5 fruit fly cellular contexts compared by ENCODE assay signal in the genomic region with DNA sequence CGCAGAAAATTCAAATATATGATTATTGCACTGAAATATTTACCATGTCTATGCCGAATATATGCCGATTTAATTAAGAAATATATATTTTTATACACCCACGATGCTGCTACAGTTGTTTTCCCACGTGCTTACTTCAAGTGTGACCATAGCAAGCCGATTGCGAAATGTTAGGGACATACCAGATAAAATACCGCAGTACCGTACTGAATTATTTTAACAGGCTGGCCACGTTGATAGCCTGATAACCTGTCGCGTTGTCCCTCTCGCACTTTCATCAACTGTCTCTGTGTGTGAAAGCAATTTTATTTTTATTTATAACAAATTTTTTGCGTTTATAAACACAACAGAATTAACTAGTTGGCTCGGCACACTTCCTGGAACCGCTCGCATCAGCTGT.
TF ChIP-seq lines count a peak whose summit lies in the region.

A gene (minus strand): TSS at position 158 of the 400 bp plus-strand sequence.
A gene (plus strand): TSS at position 251 of the 400 bp plus-strand sequence.

- peak; percentile 13 for TF ChIP-seq CTCF in whole organism, embryonic (GFP tag; optimal IDR thresholded peaks at IDR 0.05; lab: Kevin White, UChicago)

TF ChIP-seq in whole organism, adult, 20 proteins besides CTCF, POLR2A, EP300 and RAD21 (continues in another document):
- TF ChIP-seq Crg-1 (GFP tag; optimal IDR thresholded peaks at IDR 0.05; lab: Kevin White, UChicago) (no peak), cic (GFP tag; optimal IDR thresholded peaks at IDR 0.05; lab: Kevin White, UChicago) (peak; percentile 27), CG7045 (GFP tag; optimal IDR thresholded peaks at IDR 0.05; lab: Kevin White, UChicago) (no peak), CG11617 (GFP tag; optimal IDR thresholded peaks at IDR 0.05; lab: Kevin White, UChicago) (peak; percentile 6), CG7101 (tag; optimal IDR thresholded peaks at IDR 0.05; lab: Kevin White, UChicago) (peak; percentile 45), toe (GFP tag; optimal IDR thresholded peaks at IDR 0.05; lab: Kevin White, UChicago) (no peak), CG33017 (tag; optimal IDR thresholded peaks at IDR 0.05; lab: Kevin White, UChicago) (no peak), CG1620 (GFP tag; optimal IDR thresholded peaks at IDR 0.05; lab: Kevin White, UChicago) (no peak), pad (GFP tag; optimal IDR thresholded peaks at IDR 0.05; lab: Kevin White, UChicago) (peak; percentile 27), tj (GFP tag; optimal IDR thresholded peaks at IDR 0.05; lab: Kevin White, UChicago) (no peak), bab1 (GFP tag; optimal IDR thresholded peaks at IDR 0.05; lab: Kevin White, UChicago) (peak; percentile 67), Clk (GFP tag; optimal IDR thresholded peaks at IDR 0.05; lab: Kevin White, UChicago) (no peak), CG12768 (GFP tag; optimal IDR thresholded peaks at IDR 0.05; lab: Kevin White, UChicago) (no peak), Hr96 (GFP tag; optimal IDR thresholded peaks at IDR 0.05; lab: Kevin White, UChicago) (no peak), cnc (optimal IDR thresholded peaks at IDR 0.05; lab: Kevin White, UChicago) (no peak), CG5204 (GFP tag; optimal IDR thresholded peaks at IDR 0.05; lab: Kevin White, UChicago) (no peak), CG14711 (tag; optimal IDR thresholded peaks at IDR 0.05; lab: Kevin White, UChicago) (peak; percentile 19), ovo (GFP tag; optimal IDR thresholded peaks at IDR 0.05; lab: Kevin White, UChicago) (no peak)

TF ChIP-seq in whole organism, embryonic, 481 proteins besides CTCF, POLR2A, EP300 and RAD21 (continues in another document):
- TF ChIP-seq NC2α (GFP tag; optimal IDR thresholded peaks at IDR 0.05; lab: Kevin White, UChicago) (no peak), sens (GFP tag; lab: Kevin White, UChicago) (peak; percentile 74), gce (GFP tag; IDR thresholded peaks at IDR 0.05; lab: Robert Waterston, UW) (no peak), CG9932 (GFP tag; IDR thresholded peaks at IDR 0.05; lab: Robert Waterston, UW) (no peak), CG7745 (tag; optimal IDR thresholded peaks at IDR 0.05; lab: Kevin White, UChicago) (peak; percentile 21), Hand (GFP tag; optimal IDR thresholded peaks at IDR 0.05; lab: Kevin White, UChicago) (no peak), crp (GFP tag; optimal IDR thresholded peaks at IDR 0.05; lab: Kevin White, UChicago) (peak in 1 of 2 experiments; percentile 68), CG6791 (GFP tag; IDR thresholded peaks at IDR 0.05; lab: Robert Waterston, UW; ENCODE audit: partially characterized antibody) (peak; percentile 55; the same call in 2 of the 3 replicates), peb (GFP tag; IDR thresholded peaks at IDR 0.05; lab: Robert Waterston, UW) (no peak), Ets97D (GFP tag; optimal IDR thresholded peaks at IDR 0.05; lab: Kevin White, UChicago) (peak; percentile 83), jing (GFP tag; optimal IDR thresholded peaks at IDR 0.05; lab: Kevin White, UChicago) (no peak), CG11504 (tag; optimal IDR thresholded peaks at IDR 0.05; lab: Kevin White, UChicago) (no peak), CG32767 (GFP tag; IDR thresholded peaks at IDR 0.05; lab: Robert Waterston, UW) (no peak), nerfin-2 (GFP tag; IDR thresholded peaks at IDR 0.05; lab: Robert Waterston, UW; ENCODE audit: partially characterized antibody) (no peak), CG5180 (GFP tag; optimal IDR thresholded peaks at IDR 0.05; lab: Kevin White, UChicago) (peak; percentile 64), CG10431 (GFP tag; optimal IDR thresholded peaks at IDR 0.05; lab: Kevin White, UChicago) (no peak), CG33213 (GFP tag; optimal IDR thresholded peaks at IDR 0.05; lab: Kevin White, UChicago) (peak; percentile 6)

TF ChIP-seq in whole organism, prepupa, 60 proteins besides CTCF, POLR2A, EP300 and RAD21 (continues in another document):
- TF ChIP-seq CG8632 (GFP tag; optimal IDR thresholded peaks at IDR 0.05; lab: Kevin White, UChicago) (no peak), Eip93F (GFP tag; optimal IDR thresholded peaks at IDR 0.05; lab: Kevin White, UChicago) (peak; percentile 14), achi (GFP tag; optimal IDR thresholded peaks at IDR 0.05; lab: Kevin White, UChicago) (no peak), CG11762 (GFP tag; optimal IDR thresholded peaks at IDR 0.05; lab: Kevin White, UChicago; ENCODE audit: insufficient read depth) (no peak), CG6854 (GFP tag; optimal IDR thresholded peaks at IDR 0.05; lab: Kevin White, UChicago) (no peak), CG8119 (GFP tag; IDR thresholded peaks at IDR 0.05; lab: Robert Waterston, UW) (no peak), Lpt (GFP tag; optimal IDR thresholded peaks at IDR 0.05; lab: Kevin White, UChicago) (no peak), Eip75B (GFP tag; optimal IDR thresholded peaks at IDR 0.05; lab: Kevin White, UChicago) (no peak), CG6163 (GFP tag; IDR thresholded peaks at IDR 0.05; lab: Robert Waterston, UW) (no peak), CG15336 (GFP tag; IDR thresholded peaks at IDR 0.05; lab: Robert Waterston, UW) (no peak), ss (GFP tag; optimal IDR thresholded peaks at IDR 0.05; lab: Kevin White, UChicago) (no peak), CG10631 (GFP tag; optimal IDR thresholded peaks at IDR 0.05; lab: Kevin White, UChicago) (no peak), topi (GFP tag; optimal IDR thresholded peaks at IDR 0.05; lab: Kevin White, UChicago) (peak; percentile 26), Eip78C (GFP tag; lab: Kevin White, UChicago) (peak; percentile 55), net (GFP tag; optimal IDR thresholded peaks at IDR 0.05; lab: Kevin White, UChicago) (no peak), CG3032 (tag; optimal IDR thresholded peaks at IDR 0.05; lab: Kevin White, UChicago) (no peak), Sox14 (GFP tag; optimal IDR thresholded peaks at IDR 0.05; lab: Kevin White, UChicago) (peak; percentile 41), Hr4 (GFP tag; optimal IDR thresholded peaks at IDR 0.05; lab: Kevin White, UChicago) (no peak), fkh (GFP tag; optimal IDR thresholded peaks at IDR 0.05; lab: Kevin White, UChicago) (peak; percentile 7)

TF ChIP-seq in whole organism, pupa, 21 proteins besides CTCF, POLR2A, EP300 and RAD21:
- 0 out of 3 replicates have a peak, but pooled peaks have one; percentile 29 for TF ChIP-seq CG4496 (GFP tag; IDR thresholded peaks at IDR 0.05; lab: Robert Waterston, UW)
- TF ChIP-seq rn (GFP tag; IDR thresholded peaks at IDR 0.05; lab: Robert Waterston, UW) = no peak
TF ChIP-seq in whole organism, pupa: peak in this region for 1.

TF ChIP-seq in whole organism, wandering third instar larva, 38 proteins besides CTCF, POLR2A, EP300 and RAD21:
- TF ChIP-seq br (GFP tag; optimal IDR thresholded peaks at IDR 0.05; lab: Kevin White, UChicago) = peak; percentile 22
- no peak for TF ChIP-seq Hr83 (GFP tag; optimal IDR thresholded peaks at IDR 0.05; lab: Kevin White, UChicago; ENCODE audit: poor library complexity, severe bottlenecking)
- TF ChIP-seq rgr (GFP tag; optimal IDR thresholded peaks at IDR 0.05; lab: Kevin White, UChicago) = peak; percentile 55
- peak; percentile 7 for TF ChIP-seq Sp1 (GFP tag; optimal IDR thresholded peaks at IDR 0.05; lab: Kevin White, UChicago)
- peak; percentile 51 for TF ChIP-seq h (GFP tag; optimal IDR thresholded peaks at IDR 0.05; lab: Kevin White, UChicago)
- peak; percentile 79 for TF ChIP-seq Myc (optimal IDR thresholded peaks at IDR 0.05; lab: Kevin White, UChicago)
- peak; percentile 15 for TF ChIP-seq Dif (GFP tag; optimal IDR thresholded peaks at IDR 0.05; lab: Kevin White, UChicago; ENCODE audit: partially characterized antibody)
- no peak for TF ChIP-seq Jra (GFP tag; optimal IDR thresholded peaks at IDR 0.05; lab: Kevin White, UChicago)
- no peak for TF ChIP-seq Rel (GFP tag; optimal IDR thresholded peaks at IDR 0.05; lab: Kevin White, UChicago)
- TF ChIP-seq Rel (tag; optimal IDR thresholded peaks at IDR 0.05; lab: Kevin White, UChicago) = peak; percentile 42
- peak; percentile 55 for TF ChIP-seq Vsx2 (GFP tag; optimal IDR thresholded peaks at IDR 0.05; lab: Kevin White, UChicago; ENCODE audit: partially characterized antibody)
- TF ChIP-seq sage (GFP tag; optimal IDR thresholded peaks at IDR 0.05; lab: Kevin White, UChicago) = peak; percentile 31
- no peak for TF ChIP-seq foxo (GFP tag; optimal IDR thresholded peaks at IDR 0.05; lab: Kevin White, UChicago)
